Fruit fly (Drosophila melanogaster): Measurements from ENCODE around the gene CG13361.

Gene CG13361

dm6 chrX:739621-740216, 13.7 kb downstream of the CG13361 start:
- peak; percentile 47 for TF ChIP-seq Snoo (tag; optimal IDR thresholded peaks at IDR 0.05)
- no peak for TF ChIP-seq D1 (tag; optimal IDR thresholded peaks at IDR 0.05)
- TF ChIP-seq Ets98B (GFP tag; IDR thresholded peaks at IDR 0.05) = no peak
- no peak for TF ChIP-seq CG10348 (GFP tag; IDR thresholded peaks at IDR 0.05)
- TF ChIP-seq gl (tag; optimal IDR thresholded peaks at IDR 0.05) = no peak
- peak; percentile 83 for TF ChIP-seq EcR (GFP tag; optimal IDR thresholded peaks at IDR 0.05)
- TF ChIP-seq Pif1B (GFP tag; optimal IDR thresholded peaks at IDR 0.05) = peak; percentile 60
- TF ChIP-seq CG4496 (GFP tag; IDR thresholded peaks at IDR 0.05) = 0 out of 3 replicates have a peak, but pooled peaks have one; percentile 36
- no peak for TF ChIP-seq CG12605 (GFP tag; IDR thresholded peaks at IDR 0.05)
- peak; percentile 26 for TF ChIP-seq CG8301 (tag; optimal IDR thresholded peaks at IDR 0.05)
- TF ChIP-seq rn (GFP tag; IDR thresholded peaks at IDR 0.05) = no peak
- TF ChIP-seq Pif1A (GFP tag; optimal IDR thresholded peaks at IDR 0.05) = peak; percentile 65
- TF ChIP-seq fd96Ca (GFP tag; IDR thresholded peaks at IDR 0.05) = peak; percentile 53; the same call in 2 of the 3 replicates
- peak; percentile 47 for TF ChIP-seq CG8159 (tag; optimal IDR thresholded peaks at IDR 0.05)
- TF ChIP-seq CG9948 (tag; optimal IDR thresholded peaks at IDR 0.05) = no peak
- no peak for TF ChIP-seq CG32121 (GFP tag; IDR thresholded peaks at IDR 0.05)
- TF ChIP-seq CG17806 (tag; optimal IDR thresholded peaks at IDR 0.05) = peak; percentile 26
- no peak for TF ChIP-seq CG13204 (GFP tag; optimal IDR thresholded peaks at IDR 0.05)
- TF ChIP-seq CG14655 (GFP tag; optimal IDR thresholded peaks at IDR 0.05) = no peak
- peak; percentile 20 for TF ChIP-seq CG15710 (tag; optimal IDR thresholded peaks at IDR 0.05)
- no peak for TF ChIP-seq CG34367 (tag; optimal IDR thresholded peaks at IDR 0.05)

- TF ChIP-seq CG8159 (tag; optimal IDR thresholded peaks at IDR 0.05) (no peak), rn (GFP tag; IDR thresholded peaks at IDR 0.05) (no peak), Pif1B (GFP tag; optimal IDR thresholded peaks at IDR 0.05) (peak; percentile 45), CG4496 (GFP tag; IDR thresholded peaks at IDR 0.05) (0 out of 3 replicates have a peak, but pooled peaks have one; percentile 59), CG12605 (GFP tag; IDR thresholded peaks at IDR 0.05) (no peak), CG17806 (tag; optimal IDR thresholded peaks at IDR 0.05) (peak; percentile 33), Ets98B (GFP tag; IDR thresholded peaks at IDR 0.05) (no peak; the same call in 1 of the 2 replicates), CG8301 (tag; optimal IDR thresholded peaks at IDR 0.05) (peak; percentile 77), fd96Ca (GFP tag; IDR thresholded peaks at IDR 0.05) (peak; percentile 66), Snoo (tag; optimal IDR thresholded peaks at IDR 0.05) (no peak), Pif1A (GFP tag; optimal IDR thresholded peaks at IDR 0.05) (peak; percentile 10), CG9948 (tag; optimal IDR thresholded peaks at IDR 0.05) (peak; percentile 47), gl (tag; optimal IDR thresholded peaks at IDR 0.05) (no peak), CG14655 (GFP tag; optimal IDR thresholded peaks at IDR 0.05) (peak; percentile 84)
Measured at dm6 chrX:724496-724895, 29.0 kb downstream of the CG13361 start.

dm6 chrX:718945-719344, 34.5 kb downstream of the CG13361 start:
- TF ChIP-seq CG13204 (GFP tag; optimal IDR thresholded peaks at IDR 0.05) = no peak
- TF ChIP-seq CG10348 (GFP tag; IDR thresholded peaks at IDR 0.05) = no peak
- no peak for TF ChIP-seq Ets98B (GFP tag; IDR thresholded peaks at IDR 0.05)

dm6 chrX:717893-718292, 35.6 kb downstream of the CG13361 start:
- TF ChIP-seq CG14655 (GFP tag; optimal IDR thresholded peaks at IDR 0.05) (no peak), gl (tag; optimal IDR thresholded peaks at IDR 0.05) (no peak), CG12605 (GFP tag; IDR thresholded peaks at IDR 0.05) (no peak), fd96Ca (GFP tag; IDR thresholded peaks at IDR 0.05) (no peak), CG34367 (tag; optimal IDR thresholded peaks at IDR 0.05) (no peak), Pif1A (GFP tag; optimal IDR thresholded peaks at IDR 0.05) (no peak), CG13204 (GFP tag; optimal IDR thresholded peaks at IDR 0.05) (no peak), Snoo (tag; optimal IDR thresholded peaks at IDR 0.05) (no peak), Ets98B (GFP tag; IDR thresholded peaks at IDR 0.05) (no peak), EcR (GFP tag; optimal IDR thresholded peaks at IDR 0.05) (no peak), CG8159 (tag; optimal IDR thresholded peaks at IDR 0.05) (no peak), CG4496 (GFP tag; IDR thresholded peaks at IDR 0.05) (no peak), CG9948 (tag; optimal IDR thresholded peaks at IDR 0.05) (no peak), CG15710 (tag; optimal IDR thresholded peaks at IDR 0.05) (no peak), CG10348 (GFP tag; IDR thresholded peaks at IDR 0.05) (no peak), CG32121 (GFP tag; IDR thresholded peaks at IDR 0.05) (no peak), CG17806 (tag; optimal IDR thresholded peaks at IDR 0.05) (no peak), Pif1B (GFP tag; optimal IDR thresholded peaks at IDR 0.05) (no peak), D1 (tag; optimal IDR thresholded peaks at IDR 0.05) (no peak), CG8301 (tag; optimal IDR thresholded peaks at IDR 0.05) (no peak)

dm6 chrX:715383-715782, 38.1 kb downstream of the CG13361 start:
- TF ChIP-seq CG4496 (GFP tag; IDR thresholded peaks at IDR 0.05) (peak; percentile 72), Snoo (tag; optimal IDR thresholded peaks at IDR 0.05) (no peak), CG15710 (tag; optimal IDR thresholded peaks at IDR 0.05) (no peak), CG34367 (tag; optimal IDR thresholded peaks at IDR 0.05) (no peak), CG32121 (GFP tag; IDR thresholded peaks at IDR 0.05) (no peak), EcR (GFP tag; optimal IDR thresholded peaks at IDR 0.05) (no peak), CG8301 (tag; optimal IDR thresholded peaks at IDR 0.05) (peak; percentile 71), CG14655 (GFP tag; optimal IDR thresholded peaks at IDR 0.05) (peak; percentile 63), Pif1B (GFP tag; optimal IDR thresholded peaks at IDR 0.05) (peak; percentile 8), CG12605 (GFP tag; IDR thresholded peaks at IDR 0.05) (no peak), CG17806 (tag; optimal IDR thresholded peaks at IDR 0.05) (no peak), Ets98B (GFP tag; IDR thresholded peaks at IDR 0.05) (peak; percentile 59), Pif1A (GFP tag; optimal IDR thresholded peaks at IDR 0.05) (no peak), fd96Ca (GFP tag; IDR thresholded peaks at IDR 0.05) (peak; percentile 70; the same call in 2 of the 3 replicates), CG8159 (tag; optimal IDR thresholded peaks at IDR 0.05) (no peak), CG9948 (tag; optimal IDR thresholded peaks at IDR 0.05) (no peak), D1 (tag; optimal IDR thresholded peaks at IDR 0.05) (no peak), gl (tag; optimal IDR thresholded peaks at IDR 0.05) (no peak), CG13204 (GFP tag; optimal IDR thresholded peaks at IDR 0.05) (no peak), rn (GFP tag; IDR thresholded peaks at IDR 0.05) (0 out of 2 replicates have a peak, but pooled peaks have one; percentile 34)

All from whole organism, pupa.